Worm (Caenorhabditis elegans) whole organism, L4 larva: ENCODE data around the gene srx-23.

ENCODE experiments used
- D1046.2 ChIP-seq: fragments of 200-800 bp; sonication (Bioruptor generic); IDR thresholded peaks from 2 replicates; pipeline ENCODE4 v1.3.6; 2022; ENCODE audit warnings: missing genetic modification characterization, missing compliant biosample characterization
- F10B5.3 ChIP-seq: sonication (generic microtip); optimal IDR thresholded peaks from 2 replicates; lab custom pipeline; 2016; ENCODE audit warnings: mild to moderate bottlenecking, missing genetic modification characterization, missing compliant biosample characterization
- F49E8.2 ChIP-seq: sonication (generic microtip); optimal IDR thresholded peaks from 2 replicates; lab custom pipeline; 2016; ENCODE audit warnings: missing compliant biosample characterization, mild to moderate bottlenecking, missing genetic modification characterization, borderline replicate concordance
- T26A8.4 ChIP-seq: fragments of 200-800 bp; sonication (Bioruptor generic); IDR thresholded peaks from 2 replicates; pipeline ENCODE4 v1.3.6; 2022; ENCODE audit warnings: missing genetic modification characterization, missing compliant biosample characterization
- Y105C5A.15 ChIP-seq: fragments of 200-800 bp; sonication (Bioruptor generic); IDR thresholded peaks from 2 replicates; pipeline ENCODE4 v1.3.6; 2022; ENCODE audit warnings: missing genetic modification characterization, missing compliant biosample characterization
- aha-1 ChIP-seq: fragments of 150-350 bp; peaks from one replicate; lab custom pipeline; 2014; ENCODE audit warnings: missing biosample characterization, missing genetic modification characterization
- ceh-20 ChIP-seq: fragments of 200-800 bp; sonication (Bioruptor generic); IDR thresholded peaks from 2 replicates; pipeline ENCODE4 v1.3.6; 2022; ENCODE audit warnings: missing genetic modification reagents, missing genetic modification characterization, missing compliant biosample characterization
- ceh-62 ChIP-seq: sonication (generic microtip); optimal IDR thresholded peaks from 2 replicates; lab custom pipeline; 2017; ENCODE audit warnings: missing biosample characterization, missing genetic modification characterization
- ceh-82 ChIP-seq: sonication (generic microtip); optimal IDR thresholded peaks from 2 replicates; lab custom pipeline; 2017; ENCODE audit warnings: missing biosample characterization, missing genetic modification characterization
- daf-16 ChIP-seq, 3 experiments: sonication (generic microtip); optimal IDR thresholded peaks; 2 replicates each; lab custom pipeline; 2016 to 2017; ENCODE audit warnings: missing genetic modification characterization in 3 of 3, missing genetic modification reagents in 3 of 3, mild to moderate bottlenecking in 2 of 3, missing compliant biosample characterization in 2 of 3, missing biosample characterization in 1 of 3, moderate library complexity in 1 of 3
- daf-19 ChIP-seq: fragments of 200-800 bp; sonication (Bioruptor generic); conservative IDR thresholded peaks from 2 replicates; pipeline ENCODE4 v1.3.6; 2022; ENCODE audit warnings: missing genetic modification characterization, missing compliant biosample characterization
- dmd-9 ChIP-seq: fragments of 200-800 bp; sonication (Bioruptor generic); IDR thresholded peaks from 2 replicates; pipeline ENCODE4 v1.3.6; 2022; ENCODE audit warnings: missing genetic modification reagents, missing genetic modification characterization, missing compliant biosample characterization
- dpl-1 ChIP-seq: fragments of 150-350 bp; optimal IDR thresholded peaks from 2 replicates; lab custom pipeline; 2014; ENCODE audit warnings: missing biosample characterization, missing genetic modification reagents, missing genetic modification characterization
- dve-1 ChIP-seq: sonication (generic microtip); optimal IDR thresholded peaks from 2 replicates; lab custom pipeline; 2017; ENCODE audit warnings: antibody characterized with exemption, mild to moderate bottlenecking, missing genetic modification characterization, missing compliant biosample characterization; ENCODE audit not compliant: insufficient read depth
- egl-27 ChIP-seq: sonication (generic microtip); optimal IDR thresholded peaks from 3 replicates; lab custom pipeline; 2017; ENCODE audit warnings: missing biosample characterization, missing genetic modification reagents, missing genetic modification characterization
- hif-1 ChIP-seq, 2 experiments: sonication (generic microtip); optimal IDR thresholded peaks; 2 replicates each; lab custom pipeline; 2016 to 2017; ENCODE audit warnings: missing compliant biosample characterization in 2 of 2, missing genetic modification characterization in 2 of 2, missing genetic modification reagents in 2 of 2, missing genotype in 2 of 2, mild to moderate bottlenecking in 1 of 2
- hlh-11 ChIP-seq: fragments of 200-800 bp; sonication (Bioruptor generic); optimal IDR thresholded peaks from 2 replicates; lab custom pipeline; 2018; ENCODE audit warnings: mild to moderate bottlenecking, missing genetic modification characterization, missing compliant biosample characterization
- jun-1 ChIP-seq: fragments of 150-350 bp; optimal IDR thresholded peaks from 2 replicates; lab custom pipeline; 2014; ENCODE audit warnings: missing biosample characterization, missing genetic modification reagents, missing genetic modification characterization
- lim-7 ChIP-seq: fragments of 200-800 bp; sonication (Bioruptor generic); IDR thresholded peaks from 2 replicates; pipeline ENCODE4 v1.3.6; 2022; ENCODE audit warnings: missing genetic modification characterization, missing compliant biosample characterization
- lin-1 ChIP-seq: fragments of 200-800 bp; sonication (Bioruptor generic); IDR thresholded peaks from 2 replicates; pipeline ENCODE4 v1.3.6; 2022; ENCODE audit warnings: missing genetic modification reagents, missing genetic modification characterization, missing compliant biosample characterization
- lin-38 ChIP-seq: fragments of 200-800 bp; sonication (Bioruptor generic); IDR thresholded peaks from 2 replicates; pipeline ENCODE4 v1.3.6; 2022; ENCODE audit warnings: missing genetic modification reagents, missing genetic modification characterization, missing compliant biosample characterization
- lin-39 ChIP-seq: fragments of 150-350 bp; optimal IDR thresholded peaks from 2 replicates; lab custom pipeline; 2014; ENCODE audit warnings: missing biosample characterization, missing genetic modification reagents, missing genetic modification characterization
- mdl-1 ChIP-seq, 2 experiments: fragments of 150-350 bp in 1 of 2; sonication (generic microtip) in 1 of 2; optimal IDR thresholded peaks; 2 replicates each; lab custom pipeline; 2014 to 2017; ENCODE audit warnings: missing biosample characterization in 2 of 2, missing genetic modification characterization in 2 of 2
- nhr-28 ChIP-seq: fragments of 150-350 bp; optimal IDR thresholded peaks from 2 replicates; lab custom pipeline; 2014; ENCODE audit warnings: missing biosample characterization, missing genetic modification characterization
- nhr-41 ChIP-seq: fragments of 200-800 bp; sonication (Bioruptor generic); IDR thresholded peaks from 2 replicates; pipeline ENCODE4 v1.3.6; 2022; ENCODE audit warnings: missing genetic modification reagents, missing genetic modification characterization, missing compliant biosample characterization
- nhr-42 ChIP-seq: fragments of 200-800 bp; sonication (Bioruptor generic); IDR thresholded peaks from 2 replicates; pipeline ENCODE4 v1.3.6; 2022; ENCODE audit warnings: missing genetic modification characterization, missing compliant biosample characterization
- nhr-48 ChIP-seq: sonication (generic microtip); optimal IDR thresholded peaks from 2 replicates; lab custom pipeline; 2016; ENCODE audit warnings: mild to moderate bottlenecking, missing genetic modification characterization, missing compliant biosample characterization
- nhr-6 ChIP-seq: fragments of 150-350 bp; optimal IDR thresholded peaks from 2 replicates; lab custom pipeline; 2014; ENCODE audit warnings: missing biosample characterization, missing genetic modification characterization
- nhr-77 ChIP-seq: fragments of 150-350 bp; optimal IDR thresholded peaks from 2 replicates; lab custom pipeline; 2014; ENCODE audit warnings: missing biosample characterization, missing genetic modification characterization
- php-3 ChIP-seq: fragments of 200-800 bp; sonication (Bioruptor generic); IDR thresholded peaks from 2 replicates; pipeline ENCODE4 v1.3.6; 2022; ENCODE audit warnings: missing genetic modification reagents, missing genetic modification characterization, missing compliant biosample characterization
- saeg-2 ChIP-seq: fragments of 200-800 bp; sonication (Bioruptor generic); IDR thresholded peaks from 2 replicates; pipeline ENCODE4 v1.3.6; 2022; ENCODE audit warnings: missing genetic modification reagents, missing genetic modification characterization, missing compliant biosample characterization
- snpc-1.2 ChIP-seq: fragments of 200-800 bp; sonication (Bioruptor generic); IDR thresholded peaks from 2 replicates; pipeline ENCODE4 v1.3.6; 2022; ENCODE audit warnings: missing genetic modification reagents, missing genetic modification characterization, missing compliant biosample characterization
- snpc-4 ChIP-seq: fragments of 150-350 bp; optimal IDR thresholded peaks from 2 replicates; lab custom pipeline; 2014; ENCODE audit warnings: missing biosample characterization, missing genetic modification characterization
- spr-1 ChIP-seq: sonication (generic microtip); optimal IDR thresholded peaks from 2 replicates; lab custom pipeline; 2016; ENCODE audit warnings: mild to moderate bottlenecking, missing genetic modification characterization, missing compliant biosample characterization
- tra-1 ChIP-seq: fragments of 200-800 bp; sonication (Bioruptor generic); IDR thresholded peaks from 2 replicates; pipeline ENCODE4 v1.3.6; 2022; ENCODE audit warnings: missing genetic modification reagents, missing genetic modification characterization, missing compliant biosample characterization
- unc-39 ChIP-seq: sonication (generic microtip); optimal IDR thresholded peaks from 2 replicates; lab custom pipeline; 2017; ENCODE audit warnings: missing biosample characterization, missing genetic modification characterization
- zip-11 ChIP-seq: fragments of 200-800 bp; sonication (Bioruptor generic); IDR thresholded peaks from 2 replicates; pipeline ENCODE4 v1.3.6; 2022; ENCODE audit warnings: missing genetic modification characterization, missing compliant biosample characterization

The srx-23 gene

ce11 chrV:731330-731729 lies 49.2 kb downstream of the srx-23 start (continued):
- TF ChIP-seq ceh-20 = peak; percentile 90
- peak; percentile 63 to 88 for TF ChIP-seq hif-1 (tag; optimal IDR thresholded peaks at IDR 0.05; lab: Kevin White, UChicago)
- no peak for TF ChIP-seq D1046.2 (GFP tag; lab: Robert Waterston, UW)
- TF ChIP-seq jun-1 (tag; lab: Kevin White, UChicago) = peak; percentile 64
- TF ChIP-seq nhr-41 = no peak; the same call in 1 of the 2 replicates
- no peak for TF ChIP-seq ceh-62 (tag; lab: Kevin White, UChicago)
- no peak for TF ChIP-seq unc-39 (tag; lab: Kevin White, UChicago)
- no peak for TF ChIP-seq ceh-82 (tag; lab: Kevin White, UChicago)
- peak; percentile 78 for TF ChIP-seq nhr-6
- TF ChIP-seq nhr-28 (tag; lab: Kevin White, UChicago) = peak; percentile 96
- peak; percentile 97 for TF ChIP-seq aha-1 (tag; lab: Kevin White, UChicago)
- no peak for TF ChIP-seq daf-19 (GFP tag; lab: Robert Waterston, UW)
- peak; percentile 92 for TF ChIP-seq php-3 (GFP tag; lab: Robert Waterston, UW)
- TF ChIP-seq lin-39 = no peak
- peak; percentile 99 for TF ChIP-seq hlh-11 (tag; lab: Kevin White, UChicago)
- peak; percentile 98 to 99 for TF ChIP-seq mdl-1 (tag; optimal IDR thresholded peaks at IDR 0.05; lab: Kevin White, UChicago)
- peak; percentile 83 for TF ChIP-seq nhr-77 (tag; lab: Kevin White, UChicago)
- TF ChIP-seq F49E8.2 (tag; lab: Kevin White, UChicago) = no peak
- peak; percentile 95 to 96 for TF ChIP-seq daf-16 (GFP tag; optimal IDR thresholded peaks at IDR 0.05; lab: Kevin White, UChicago)
- TF ChIP-seq daf-16 (tag; optimal IDR thresholded peaks at IDR 0.05; lab: Kevin White, UChicago) = peak; percentile 99
- peak; percentile 80 for TF ChIP-seq lin-1 (GFP tag; lab: Robert Waterston, UW)
- TF ChIP-seq lim-7 = no peak
- TF ChIP-seq snpc-4 (tag; lab: Kevin White, UChicago) = no peak
- no peak for TF ChIP-seq egl-27
- no peak for TF ChIP-seq zip-11 (GFP tag; lab: Robert Waterston, UW)
- peak; percentile 79 for TF ChIP-seq saeg-2 (GFP tag; lab: Robert Waterston, UW)
- TF ChIP-seq nhr-42 = peak; percentile 68
- peak; percentile 92 for TF ChIP-seq nhr-48 (tag; lab: Kevin White, UChicago)
- TF ChIP-seq T26A8.4 = peak; percentile 89
- no peak for TF ChIP-seq dmd-9 (GFP tag; lab: Robert Waterston, UW)
- peak; percentile 2 for TF ChIP-seq dpl-1 (GFP tag; lab: Kevin White, UChicago)
- TF ChIP-seq lin-38 (GFP tag; lab: Robert Waterston, UW) = peak; percentile 42
- peak; percentile 97 for TF ChIP-seq dve-1 (tag; lab: Kevin White, UChicago)
- peak; percentile 56 for TF ChIP-seq spr-1 (tag; lab: Kevin White, UChicago)
- TF ChIP-seq snpc-1.2 (GFP tag; lab: Robert Waterston, UW) = no peak
- peak; percentile 94 for TF ChIP-seq tra-1 (GFP tag; lab: Robert Waterston, UW)
- TF ChIP-seq Y105C5A.15 (GFP tag; lab: Robert Waterston, UW) = no peak
- TF ChIP-seq F10B5.3 = no peak
